Fruit fly (Drosophila melanogaster) ovary, adult (tissue): Measurements from ENCODE around the gene CHKov2.

Experiments used
- CG17801 ChIP-seq: fragments of 200-800 bp; optimal IDR thresholded peaks from 2 replicates; lab custom pipeline; 2019; ENCODE audit warnings: missing biosample characterization, mild to moderate bottlenecking, missing genetic modification characterization, moderate library complexity; ENCODE audit not compliant: partially characterized antibody

Gene CHKov2

DNA sequence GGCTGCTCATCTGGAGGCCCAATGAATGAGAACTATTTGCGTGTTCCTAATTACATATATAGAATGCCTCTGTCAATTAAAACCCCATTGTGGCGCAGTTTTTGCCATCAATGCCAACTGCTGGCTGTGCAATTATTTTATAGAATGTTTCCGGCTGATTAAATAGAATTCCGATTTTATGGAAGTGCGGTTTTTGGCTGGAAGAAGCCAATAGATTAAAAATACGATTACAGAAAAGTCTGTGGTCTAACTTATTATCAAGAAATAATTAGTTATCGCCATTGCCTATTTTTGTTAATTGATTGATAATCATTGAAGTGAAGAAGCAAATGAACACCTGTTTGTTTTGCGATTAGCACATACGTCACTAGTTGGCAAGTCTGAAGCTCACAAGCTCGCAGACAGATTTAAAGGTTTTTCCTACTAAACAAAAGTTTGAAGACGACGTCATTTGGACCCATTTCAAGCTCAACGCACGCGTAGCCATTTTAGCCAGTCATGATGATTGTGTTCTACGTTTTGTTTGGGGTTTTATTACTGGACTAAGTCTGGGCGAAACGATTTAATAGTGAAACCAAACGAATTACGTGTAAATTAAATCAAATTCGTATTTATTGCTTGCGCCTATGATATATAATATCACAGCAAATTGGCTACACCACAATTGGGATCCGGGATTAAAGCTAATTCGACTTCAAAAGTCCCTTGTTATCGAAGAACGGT lies 25.0 kb downstream of the CHKov2 start:
- TF ChIP-seq CG17801 (GFP tag; lab: Kevin White, UChicago) = no peak

DNA sequence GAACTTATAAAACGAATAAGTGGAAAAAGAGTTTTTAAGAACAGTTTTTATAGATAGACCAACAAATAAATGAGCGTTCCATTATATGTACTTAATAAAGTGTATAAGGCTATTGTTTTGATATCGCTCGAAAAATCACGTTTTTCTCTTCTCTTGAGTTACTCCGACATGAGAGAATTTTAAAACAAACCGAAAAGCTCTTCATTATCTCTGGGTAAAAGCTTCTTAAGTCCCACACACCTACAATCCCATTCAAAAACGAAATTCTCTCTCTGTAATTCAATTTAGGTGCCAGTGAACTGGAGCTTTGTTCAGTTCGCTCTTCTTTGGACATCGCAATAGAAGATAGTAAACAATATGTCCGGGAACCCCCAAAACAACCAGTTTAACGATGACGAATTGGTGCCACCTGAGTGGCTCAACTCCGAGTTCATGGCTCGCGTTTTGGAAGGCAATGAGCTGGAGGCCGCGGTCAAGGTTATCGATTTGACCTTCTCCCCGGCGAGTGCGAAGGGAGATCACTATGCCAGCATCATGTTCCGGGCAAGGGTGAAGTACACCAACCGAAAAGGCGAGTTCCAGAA lies 27.1 kb downstream of the CHKov2 start, which contains the start of gene CG31436:
Gene CG31436, plus strand, starts transcription at position 281 of the 584 bp plus-strand sequence.
- peak; percentile 3 for TF ChIP-seq CG17801 (GFP tag; lab: Kevin White, UChicago)

DNA sequence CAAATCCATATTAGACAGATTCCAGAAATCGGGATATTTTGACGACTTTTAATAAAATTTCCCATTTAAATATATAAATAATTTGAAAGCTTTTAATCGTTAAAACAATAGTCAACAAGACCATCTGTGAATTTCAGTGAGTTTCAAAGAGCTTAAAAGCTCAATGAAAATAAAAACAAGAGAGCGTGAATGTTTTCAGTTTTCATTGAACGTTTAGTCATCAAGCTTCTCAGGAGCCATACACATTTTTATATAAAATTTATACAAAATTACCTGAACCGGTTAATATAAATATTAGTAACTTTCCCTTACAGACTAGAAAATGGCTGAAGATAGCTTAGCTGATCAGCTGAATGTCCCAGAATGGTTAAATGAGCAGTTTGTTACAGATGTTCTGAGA lies 28.8 kb downstream of the CHKov2 start, which contains the start of gene CG31370:
Gene CG31370, plus strand, starts transcription at position 226 of the 400 bp plus-strand sequence.
- no peak for TF ChIP-seq CG17801 (GFP tag; lab: Kevin White, UChicago)

DNA sequence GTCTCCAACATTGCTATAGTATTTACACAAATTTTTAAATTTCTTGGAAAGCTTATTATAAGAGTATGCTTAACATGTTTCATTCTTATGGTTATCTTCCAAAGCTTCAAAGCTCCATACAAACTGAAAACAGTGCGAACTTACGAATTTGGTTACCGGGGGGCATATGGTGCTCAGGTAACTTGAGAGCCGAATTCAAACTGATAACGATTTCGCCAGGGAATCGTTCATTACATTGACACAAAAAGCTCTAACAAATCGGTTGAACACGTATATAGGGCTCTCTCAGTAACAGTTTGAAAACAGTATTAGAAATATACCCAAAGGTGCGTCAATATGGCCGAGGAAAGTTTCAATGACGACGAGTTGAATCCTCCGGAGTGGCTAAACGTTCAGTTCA lies 30.4 kb downstream of the CHKov2 start, which contains the start of gene CG13659:
Gene CG13659, plus strand, starts transcription at position 317 of the 400 bp plus-strand sequence.
- TF ChIP-seq CG17801 (GFP tag; lab: Kevin White, UChicago) = no peak

DNA sequence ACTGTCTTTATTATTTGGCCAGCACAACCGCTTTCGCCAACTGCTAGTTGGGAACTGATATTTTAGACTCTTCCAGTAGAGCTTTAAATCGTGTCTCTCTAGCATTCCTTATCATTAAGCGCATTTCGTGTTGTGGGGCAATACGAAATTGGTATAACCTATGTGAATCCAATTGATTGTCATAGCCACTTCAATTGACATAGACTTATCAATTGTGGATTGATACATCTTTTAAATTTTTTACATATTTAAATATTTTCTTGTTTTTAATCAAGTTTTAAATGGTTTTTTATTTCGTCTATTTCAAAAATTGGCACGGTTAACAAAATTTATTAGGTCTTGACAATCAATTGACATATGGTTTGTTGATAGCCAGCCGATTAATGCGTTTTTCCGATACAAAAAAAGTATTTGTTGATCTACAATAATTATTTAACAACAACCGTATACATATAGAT lies 31.5 kb downstream of the CHKov2 start, which contains the start of gene CG31288:
Gene CG31288, minus strand, starts transcription at position 51 of the 458 bp plus-strand sequence.
- TF ChIP-seq CG17801 (GFP tag; lab: Kevin White, UChicago) = no peak

DNA sequence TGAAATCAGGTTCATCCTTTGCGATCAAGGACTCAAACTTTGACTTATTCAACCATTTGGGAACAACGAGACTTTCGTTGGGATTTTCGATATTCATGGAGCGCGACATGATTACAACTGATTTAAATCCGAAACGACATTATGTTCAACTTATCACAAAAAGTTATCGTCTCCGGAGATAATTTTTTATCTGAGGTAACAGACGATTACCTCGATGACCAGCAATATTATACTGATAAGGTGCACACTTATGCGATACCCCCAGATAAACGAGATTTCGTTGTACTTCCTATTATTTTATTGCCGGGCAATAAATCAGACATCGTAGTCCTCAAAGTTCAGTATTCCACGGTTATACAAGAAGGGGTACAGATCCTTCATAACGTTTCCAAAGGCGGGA lies 33.3 kb downstream of the CHKov2 start, which contains the start of gene CG31097:
Gene CG31097, minus strand, starts transcription at position 101 of the 400 bp plus-strand sequence.
- no peak for TF ChIP-seq CG17801 (GFP tag; lab: Kevin White, UChicago)

DNA sequence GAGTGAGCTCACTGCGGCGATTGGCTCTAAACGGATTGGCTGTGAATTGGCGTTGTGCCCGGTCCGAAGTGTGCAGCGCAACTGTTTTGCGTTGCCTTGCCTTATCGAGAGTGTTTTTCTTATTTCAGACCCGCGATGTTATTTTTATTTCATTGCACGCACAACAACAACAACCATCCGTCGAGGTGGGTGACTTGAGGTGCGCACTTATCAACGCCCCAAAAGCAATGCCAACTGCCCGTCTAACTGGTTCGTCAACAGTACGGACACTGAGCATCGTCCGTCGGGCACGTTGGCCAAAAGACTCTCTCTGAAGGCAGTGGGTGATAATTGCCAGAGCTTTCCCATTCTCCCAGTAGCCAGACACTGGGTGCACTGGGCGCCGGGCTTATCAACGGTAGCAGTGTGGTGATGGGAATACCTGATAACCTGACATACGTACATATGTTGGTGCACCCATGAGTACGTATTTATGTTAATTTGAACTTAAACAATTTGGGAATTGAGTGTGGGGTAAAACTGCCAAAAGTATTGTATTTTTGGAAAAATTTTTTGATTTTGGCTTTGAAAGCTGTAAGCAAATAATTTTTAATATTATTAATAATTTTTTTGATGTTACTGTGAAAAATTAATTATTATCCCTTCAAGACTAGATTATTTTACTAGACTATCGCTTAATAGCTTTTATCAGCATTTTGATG lies 35.5 kb downstream of the CHKov2 start, which contains the start of gene CG31102:
Gene CG31102, minus strand, starts transcription at position 275 of the 701 bp plus-strand sequence.
- no peak for TF ChIP-seq CG17801 (GFP tag; lab: Kevin White, UChicago)

DNA sequence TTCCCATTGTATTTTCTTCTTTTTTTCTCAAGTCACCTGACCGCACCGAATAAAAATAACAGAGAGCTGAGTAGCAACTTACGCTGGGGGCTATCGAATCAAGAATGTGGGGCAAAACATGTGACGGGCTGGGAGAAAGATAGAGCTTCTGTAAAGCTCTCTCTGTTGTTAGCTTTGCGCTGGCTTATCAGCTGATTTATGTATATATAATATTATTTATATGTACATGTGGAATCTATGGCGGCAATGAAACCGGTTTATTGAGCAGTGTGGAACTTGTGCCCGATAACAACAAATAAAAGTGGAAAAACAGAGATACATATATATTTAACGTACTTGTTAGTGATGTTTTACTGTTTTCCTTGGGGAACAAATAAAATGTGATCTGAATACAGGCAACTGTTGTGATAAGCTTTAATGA lies 38.1 kb downstream of the CHKov2 start, which contains the start of gene CG31098:
Gene CG31098, minus strand, starts transcription at position 114 of the 421 bp plus-strand sequence.
- peak; percentile 90 for TF ChIP-seq CG17801 (GFP tag; lab: Kevin White, UChicago)

DNA sequence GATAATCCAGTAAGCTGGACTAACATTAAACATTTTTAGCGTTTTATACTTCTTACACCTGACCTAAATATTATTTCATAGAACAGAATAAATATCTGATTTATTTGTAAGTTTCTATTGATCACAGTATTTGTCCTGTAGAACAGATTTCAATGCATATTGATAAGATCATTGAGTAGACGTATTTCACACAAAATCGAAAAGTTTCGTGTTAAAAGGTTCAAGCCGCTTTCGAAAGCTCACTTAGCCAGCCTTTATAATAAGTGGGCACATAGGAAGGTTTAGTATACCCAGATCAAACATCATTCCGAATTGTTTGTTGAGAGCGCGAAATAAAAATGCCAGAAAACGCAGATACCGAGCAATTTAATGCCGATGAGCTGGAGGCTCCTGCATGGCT lies 41.4 kb downstream of the CHKov2 start, which contains the start of gene CG11893:
Gene CG11893, plus strand, starts transcription at position 301 of the 400 bp plus-strand sequence.
- no peak for TF ChIP-seq CG17801 (GFP tag; lab: Kevin White, UChicago)

DNA sequence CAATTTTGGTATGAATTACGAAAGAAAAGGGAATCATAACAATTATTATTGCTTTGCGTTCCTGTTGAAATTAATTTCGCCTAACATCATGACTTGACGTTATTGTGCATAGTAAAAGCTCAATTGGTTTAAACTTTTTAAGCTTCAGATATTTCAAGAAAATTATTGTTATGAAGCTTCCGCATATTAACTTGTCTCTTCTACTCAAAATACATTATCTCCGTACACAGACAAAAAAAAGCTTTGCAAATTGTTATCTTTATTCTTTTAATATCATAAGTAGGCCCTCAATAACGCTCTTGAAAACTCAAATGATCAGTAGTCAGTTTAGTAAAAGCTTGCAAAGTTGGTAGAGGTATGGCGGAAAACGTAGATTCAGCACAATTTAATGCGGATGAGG lies 43.9 kb downstream of the CHKov2 start, which contains the start of gene CG13658:
Gene CG13658, plus strand, starts transcription at position 347 of the 400 bp plus-strand sequence.
- peak; percentile 40 for TF ChIP-seq CG17801 (GFP tag; lab: Kevin White, UChicago)

DNA sequence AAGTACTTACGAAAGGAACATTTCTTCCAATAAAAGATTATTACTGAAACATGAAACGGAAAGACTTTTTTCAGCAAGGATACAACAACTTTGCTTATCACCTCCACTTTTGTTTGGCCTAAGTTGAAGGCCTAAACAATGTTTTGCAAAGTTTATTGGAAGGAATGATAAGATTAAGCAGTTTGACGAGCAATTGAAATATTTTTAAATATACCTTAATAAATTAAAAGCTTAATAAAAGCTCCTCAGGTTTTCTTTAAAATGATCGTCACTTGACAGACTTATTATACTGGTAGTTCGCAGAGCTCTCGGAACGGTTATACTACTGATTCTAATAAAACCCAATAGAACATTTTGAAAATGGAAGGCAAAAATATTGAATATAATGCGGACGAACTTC lies 45.8 kb downstream of the CHKov2 start, which contains the start of gene CG31104:
Gene CG31104, plus strand, starts transcription at position 301 of the 400 bp plus-strand sequence.
- no peak for TF ChIP-seq CG17801 (GFP tag; lab: Kevin White, UChicago)

DNA sequence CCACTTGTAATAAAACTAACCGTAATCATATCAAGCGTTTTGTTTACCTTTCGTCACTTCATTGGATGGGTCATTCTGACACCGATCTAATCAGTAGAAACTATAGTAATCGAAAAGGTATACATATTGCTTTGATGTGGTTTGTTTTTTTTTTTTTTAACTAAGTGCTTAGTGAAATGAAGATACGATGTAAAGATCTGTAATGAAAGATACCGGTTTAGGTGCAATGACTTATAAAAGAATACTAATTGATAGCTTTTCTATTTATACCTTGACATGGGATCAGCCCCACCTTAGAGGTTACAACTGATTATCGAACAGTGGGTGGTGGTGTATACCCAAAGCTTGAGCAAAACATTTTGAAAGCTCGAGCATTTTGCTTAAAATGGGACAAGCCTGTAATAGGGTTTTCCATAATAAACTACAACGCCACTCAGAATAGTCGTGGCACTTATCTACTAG lies 47.8 kb downstream of the CHKov2 start, which contains the start of gene CG31300:
Gene CG31300, plus strand, starts transcription at position 412 of the 462 bp plus-strand sequence.
- no peak for TF ChIP-seq CG17801 (GFP tag; lab: Kevin White, UChicago)

DNA sequence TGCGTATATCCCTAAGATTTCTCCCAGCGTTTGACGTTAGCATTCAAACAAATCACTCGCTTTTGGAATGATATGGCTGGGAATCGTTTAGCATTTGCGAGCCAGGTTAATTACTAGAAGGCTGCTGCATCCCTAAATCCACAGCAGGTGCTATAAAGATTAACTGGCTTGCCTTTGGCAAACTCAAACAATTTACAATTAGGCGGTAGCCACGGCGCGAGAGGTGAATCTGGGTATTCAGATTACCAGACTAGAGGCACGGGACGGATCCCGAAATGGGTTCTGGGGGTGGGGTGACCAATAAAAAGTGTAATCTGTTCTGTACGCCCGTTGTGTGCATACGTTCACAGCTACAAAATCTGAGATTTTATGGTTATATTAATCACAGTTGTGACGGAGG lies 49.8 kb downstream of the CHKov2 start, which contains the start of gene CG11892:
Gene CG11892, plus strand, starts transcription at position 384 of the 400 bp plus-strand sequence.
- TF ChIP-seq CG17801 (GFP tag; lab: Kevin White, UChicago) = peak; percentile 29

DNA sequence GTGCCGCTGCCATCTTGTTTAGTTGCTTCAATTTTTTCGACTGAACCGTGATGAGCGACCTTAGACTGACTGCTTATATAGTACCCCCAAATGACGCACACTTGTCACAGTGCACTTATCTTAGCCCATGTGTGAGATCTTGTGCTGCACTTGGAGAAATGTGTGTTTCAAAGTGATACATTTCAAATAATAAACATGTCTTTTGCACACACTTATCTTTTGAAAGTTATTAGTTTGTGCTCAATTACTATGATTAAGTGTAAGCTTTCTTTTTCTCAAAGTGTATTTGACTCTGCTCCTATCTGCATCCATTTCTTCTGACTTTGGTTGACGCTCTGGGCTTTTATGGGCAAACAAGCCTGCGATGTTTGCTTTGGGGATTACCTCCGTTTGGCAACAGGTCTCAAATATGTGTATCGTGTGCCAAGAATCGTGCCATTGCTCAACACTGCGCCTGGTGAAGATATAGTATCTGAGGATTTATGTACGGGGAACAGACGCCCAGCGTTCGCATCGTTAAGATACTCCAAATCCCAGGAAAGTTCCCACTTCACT lies 51.1 kb downstream of the CHKov2 start, which contains the start of gene CG10514:
Gene CG10514, minus strand, starts transcription at position 51 of the 555 bp plus-strand sequence.
- no peak for TF ChIP-seq CG17801 (GFP tag; lab: Kevin White, UChicago)
